Fruit fly (Drosophila melanogaster) whole organism, embryonic: ENCODE measurements around the gene CG7484.

ENCODE experiments used
- ATbp ChIP-seq: fragments of 200-800 bp; sonication (Bioruptor generic); optimal IDR thresholded peaks from 2 replicates; lab custom pipeline; 2017; ENCODE audit warnings: missing biosample characterization, mild to moderate bottlenecking, missing genetic modification characterization, missing genetic modification reagents
- Awh ChIP-seq: fragments of 200-800 bp; sonication (Bioruptor generic); IDR thresholded peaks from 2 replicates; pipeline ENCODE4, ENCODE4 v1.3.6; 2022; ENCODE audit warnings: missing biosample characterization, missing genetic modification characterization
- CG10209 ChIP-seq: fragments of 200-800 bp; sonication (Bioruptor generic); optimal IDR thresholded peaks from 3 replicates; lab custom pipeline; 2017; ENCODE audit warnings: missing biosample characterization, mild to moderate bottlenecking, missing genetic modification characterization, missing genetic modification reagents
- CG1024 ChIP-seq: fragments of 200-800 bp; sonication (Bioruptor generic); IDR thresholded peaks from 2 replicates; pipeline ENCODE4 v1.3.6; 2022; ENCODE audit warnings: missing biosample characterization, missing genetic modification characterization
- CG10654 ChIP-seq: fragments of 200-800 bp; sonication (Bioruptor generic); optimal IDR thresholded peaks from 2 replicates; lab custom pipeline; 2016; ENCODE audit warnings: missing biosample characterization, missing genetic modification characterization
- CG12236 ChIP-seq: fragments of 200-800 bp; sonication (Bioruptor generic); optimal IDR thresholded peaks from 2 replicates; lab custom pipeline; 2016; ENCODE audit warnings: missing biosample characterization, missing genetic modification characterization
- CG13296 ChIP-seq: fragments of 200-800 bp; sonication (Bioruptor generic); optimal IDR thresholded peaks from 3 replicates; lab custom pipeline; 2018; ENCODE audit warnings: missing biosample characterization, mild to moderate bottlenecking, missing genetic modification characterization
- CG1529 ChIP-seq: fragments of 200-800 bp; sonication (Bioruptor generic); optimal IDR thresholded peaks from 3 replicates; lab custom pipeline; 2018; ENCODE audit warnings: missing biosample characterization, missing genetic modification characterization
- CG15479 ChIP-seq: fragments of 200-800 bp; sonication (Bioruptor generic); optimal IDR thresholded peaks from 3 replicates; lab custom pipeline; 2019; ENCODE audit warnings: missing biosample characterization, mild to moderate bottlenecking, missing genetic modification characterization, moderate library complexity
- CG17359 ChIP-seq: fragments of 200-800 bp; sonication (Bioruptor generic); optimal IDR thresholded peaks from 3 replicates; lab custom pipeline; 2018; ENCODE audit warnings: missing biosample characterization, mild to moderate bottlenecking, missing genetic modification characterization, moderate library complexity
- CG17385 ChIP-seq: fragments of 200-800 bp; sonication (Bioruptor generic); optimal IDR thresholded peaks from 3 replicates; lab custom pipeline; 2018; ENCODE audit warnings: missing biosample characterization, mild to moderate bottlenecking, missing genetic modification characterization
- CG1792 ChIP-seq: fragments of 200-800 bp; sonication (Bioruptor generic); optimal IDR thresholded peaks from 2 replicates; lab custom pipeline; 2016; ENCODE audit warnings: missing biosample characterization, missing genetic modification characterization
- CG2202 ChIP-seq: fragments of 200-800 bp; sonication (Bioruptor generic); optimal IDR thresholded peaks from 2 replicates; lab custom pipeline; 2018; ENCODE audit warnings: missing biosample characterization, mild to moderate bottlenecking, missing genetic modification characterization
- CG30020 ChIP-seq: fragments of 200-800 bp; optimal IDR thresholded peaks from 2 replicates; lab custom pipeline; 2019; ENCODE audit warnings: missing biosample characterization, mild to moderate bottlenecking, missing genetic modification characterization, moderate library complexity
- CG31224 ChIP-seq: fragments of 200-800 bp; sonication (Bioruptor generic); IDR thresholded peaks from 2 replicates; pipeline ENCODE4 v1.3.6; 2022; ENCODE audit warnings: missing biosample characterization, missing genetic modification characterization
- CG34422 ChIP-seq: fragments of 200-800 bp; sonication (Bioruptor generic); IDR thresholded peaks from 3 replicates; pipeline ENCODE4 v1.3.6; 2022; ENCODE audit warnings: missing biosample characterization, missing genetic modification characterization
- CG3838 ChIP-seq: fragments of 200-800 bp; sonication (Bioruptor generic); optimal IDR thresholded peaks from 3 replicates; lab custom pipeline; 2016; ENCODE audit warnings: missing biosample characterization, missing genetic modification characterization
- CG3995 ChIP-seq: fragments of 200-800 bp; sonication (Bioruptor generic); optimal IDR thresholded peaks from 3 replicates; lab custom pipeline; 2016; ENCODE audit warnings: missing biosample characterization, missing genetic modification characterization
- CG4328 ChIP-seq: fragments of 200-800 bp; sonication (Bioruptor generic); optimal IDR thresholded peaks from 3 replicates; lab custom pipeline; 2017; ENCODE audit warnings: missing biosample characterization, missing genetic modification reagents, missing genetic modification characterization
- CG6654 ChIP-seq: fragments of 200-800 bp; sonication (Bioruptor generic); optimal IDR thresholded peaks from 2 replicates; lab custom pipeline; 2017; ENCODE audit warnings: missing biosample characterization, mild to moderate bottlenecking, missing genetic modification characterization
- CG6854 ChIP-seq: fragments of 200-800 bp; sonication (Bioruptor generic); optimal IDR thresholded peaks from 3 replicates; lab custom pipeline; 2017; ENCODE audit warnings: missing biosample characterization, mild to moderate bottlenecking, missing genetic modification characterization
- CG7271 ChIP-seq: fragments of 200-800 bp; sonication (Bioruptor generic); optimal IDR thresholded peaks from 2 replicates; lab custom pipeline; 2018; ENCODE audit warnings: missing biosample characterization, mild to moderate bottlenecking, missing genetic modification characterization, moderate library complexity
- CG7928 ChIP-seq: fragments of 200-800 bp; sonication (Bioruptor generic); optimal IDR thresholded peaks from 2 replicates; lab custom pipeline; 2017; ENCODE audit warnings: missing biosample characterization, mild to moderate bottlenecking, missing genetic modification characterization
- CG8089 ChIP-seq: fragments of 200-800 bp; sonication (Bioruptor generic); optimal IDR thresholded peaks from 3 replicates; lab custom pipeline; 2016; ENCODE audit warnings: missing biosample characterization, missing genetic modification characterization
- CG9727 ChIP-seq: fragments of 200-800 bp; sonication (Bioruptor generic); optimal IDR thresholded peaks from 3 replicates; lab custom pipeline; 2017; ENCODE audit warnings: missing biosample characterization, mild to moderate bottlenecking, missing genetic modification characterization
- Chrac-16 ChIP-seq: fragments of 200-800 bp; sonication (Bioruptor generic); optimal IDR thresholded peaks from 3 replicates; lab custom pipeline; 2016; ENCODE audit warnings: missing biosample characterization, missing genetic modification characterization
- CkIIα-i1 ChIP-seq: fragments of 200-800 bp; sonication (Bioruptor generic); IDR thresholded peaks from 2 replicates; pipeline ENCODE4 v1.3.6; 2022; ENCODE audit warnings: missing biosample characterization, missing genetic modification characterization
- CoRest ChIP-seq: fragments of 200-800 bp; sonication (Bioruptor generic); optimal IDR thresholded peaks from 3 replicates; lab custom pipeline; 2018; ENCODE audit warnings: missing biosample characterization, mild to moderate bottlenecking, missing genetic modification characterization, moderate library complexity
- Dbx ChIP-seq: fragments of 200-800 bp; sonication (Bioruptor generic); IDR thresholded peaks from 3 replicates; pipeline ENCODE4 v1.3.6; 2022; ENCODE audit warnings: missing biosample characterization, missing genetic modification characterization
- H2.0 ChIP-seq: fragments of 200-800 bp; sonication (Bioruptor generic); IDR thresholded peaks from 2 replicates; pipeline ENCODE4 v1.3.6; 2022; ENCODE audit warnings: missing biosample characterization, missing genetic modification characterization
- HLH4C ChIP-seq: fragments of 200-800 bp; sonication (Bioruptor generic); IDR thresholded peaks from 3 replicates; pipeline ENCODE4 v1.3.6; 2022; ENCODE audit warnings: missing biosample characterization, missing genetic modification characterization; ENCODE audit not compliant: partially characterized antibody
- Mes4 ChIP-seq: fragments of 200-800 bp; sonication (Bioruptor generic); optimal IDR thresholded peaks from 2 replicates; lab custom pipeline; 2016; ENCODE audit warnings: missing biosample characterization, missing genetic modification characterization
- NfI ChIP-seq: fragments of 200-800 bp; sonication (Bioruptor generic); optimal IDR thresholded peaks from 3 replicates; lab custom pipeline; 2018; ENCODE audit warnings: missing biosample characterization, mild to moderate bottlenecking, missing genetic modification characterization, moderate library complexity
- Ravus ChIP-seq: fragments of 200-800 bp; sonication (Bioruptor generic); IDR thresholded peaks from 2 replicates; pipeline ENCODE4 v1.3.6; 2022; ENCODE audit warnings: missing biosample characterization, missing genetic modification characterization
- TFAM ChIP-seq: fragments of 200-800 bp; sonication (Bioruptor generic); optimal IDR thresholded peaks from 2 replicates; lab custom pipeline; 2017; ENCODE audit warnings: missing biosample characterization, missing genetic modification characterization, inconsistent platforms
- abd-A ChIP-seq: fragments of 200-800 bp; sonication (Bioruptor generic); optimal IDR thresholded peaks from 3 replicates; lab custom pipeline; 2019; ENCODE audit warnings: missing biosample characterization, mild to moderate bottlenecking, missing genetic modification characterization, moderate library complexity
- crol ChIP-seq: fragments of 200-800 bp; sonication (Bioruptor generic); IDR thresholded peaks from 2 replicates; pipeline ENCODE4 v1.3.6; 2022; ENCODE audit warnings: missing biosample characterization, missing genetic modification characterization
- dan ChIP-seq: fragments of 200-800 bp; sonication (Bioruptor generic); IDR thresholded peaks from 2 replicates; pipeline ENCODE4 v1.3.6; 2022; ENCODE audit warnings: missing biosample characterization, missing genetic modification characterization
- disco-r ChIP-seq: fragments of 200-800 bp; sonication (Bioruptor generic); optimal IDR thresholded peaks from 2 replicates; lab custom pipeline; 2016; ENCODE audit warnings: missing biosample characterization, missing genetic modification characterization
- fd64A ChIP-seq: fragments of 200-800 bp; sonication (Bioruptor generic); optimal IDR thresholded peaks from 3 replicates; lab custom pipeline; 2018; ENCODE audit warnings: missing biosample characterization, mild to moderate bottlenecking, missing genetic modification characterization
- hb ChIP-seq: fragments of 200-800 bp; sonication (Bioruptor generic); IDR thresholded peaks from 3 replicates; pipeline ENCODE4 v1.3.6; 2022; ENCODE audit warnings: missing biosample characterization, missing genetic modification characterization; ENCODE audit not compliant: partially characterized antibody
- her ChIP-seq: fragments of 200-800 bp; sonication (Bioruptor generic); optimal IDR thresholded peaks from 2 replicates; lab custom pipeline; 2016; ENCODE audit warnings: missing biosample characterization, missing genetic modification characterization
- kay ChIP-seq: fragments of 200-800 bp; sonication (Bioruptor generic); optimal IDR thresholded peaks from 2 replicates; lab custom pipeline; 2016; ENCODE audit warnings: missing biosample characterization, missing genetic modification characterization
- pfk ChIP-seq: fragments of 200-800 bp; sonication (Bioruptor generic); optimal IDR thresholded peaks from 2 replicates; lab custom pipeline; 2018; ENCODE audit warnings: missing biosample characterization, mild to moderate bottlenecking, missing genetic modification characterization, moderate library complexity
- pum ChIP-seq: fragments of 200-800 bp; sonication (Bioruptor generic); optimal IDR thresholded peaks from 2 replicates; lab custom pipeline; 2016; ENCODE audit warnings: missing biosample characterization, missing genetic modification characterization
- trem ChIP-seq: fragments of 200-800 bp; optimal IDR thresholded peaks from 3 replicates; lab custom pipeline; 2019; ENCODE audit warnings: missing biosample characterization, mild to moderate bottlenecking, missing genetic modification characterization, moderate library complexity
- tup ChIP-seq: fragments of 200-800 bp; sonication (Bioruptor generic); optimal IDR thresholded peaks from 2 replicates; lab custom pipeline; 2016; ENCODE audit warnings: missing biosample characterization, mild to moderate bottlenecking, missing genetic modification characterization, moderate library complexity
- wdn ChIP-seq: fragments of 200-800 bp; sonication (Bioruptor generic); IDR thresholded peaks from 2 replicates; pipeline ENCODE4 v1.3.6; 2022; ENCODE audit warnings: missing biosample characterization, missing genetic modification characterization
- z ChIP-seq: fragments of 200-800 bp; sonication (Bioruptor generic); IDR thresholded peaks from 3 replicates; pipeline ENCODE4 v1.3.6; 2022; ENCODE audit warnings: missing biosample characterization, missing genetic modification characterization

CG7484 gene

DNA sequence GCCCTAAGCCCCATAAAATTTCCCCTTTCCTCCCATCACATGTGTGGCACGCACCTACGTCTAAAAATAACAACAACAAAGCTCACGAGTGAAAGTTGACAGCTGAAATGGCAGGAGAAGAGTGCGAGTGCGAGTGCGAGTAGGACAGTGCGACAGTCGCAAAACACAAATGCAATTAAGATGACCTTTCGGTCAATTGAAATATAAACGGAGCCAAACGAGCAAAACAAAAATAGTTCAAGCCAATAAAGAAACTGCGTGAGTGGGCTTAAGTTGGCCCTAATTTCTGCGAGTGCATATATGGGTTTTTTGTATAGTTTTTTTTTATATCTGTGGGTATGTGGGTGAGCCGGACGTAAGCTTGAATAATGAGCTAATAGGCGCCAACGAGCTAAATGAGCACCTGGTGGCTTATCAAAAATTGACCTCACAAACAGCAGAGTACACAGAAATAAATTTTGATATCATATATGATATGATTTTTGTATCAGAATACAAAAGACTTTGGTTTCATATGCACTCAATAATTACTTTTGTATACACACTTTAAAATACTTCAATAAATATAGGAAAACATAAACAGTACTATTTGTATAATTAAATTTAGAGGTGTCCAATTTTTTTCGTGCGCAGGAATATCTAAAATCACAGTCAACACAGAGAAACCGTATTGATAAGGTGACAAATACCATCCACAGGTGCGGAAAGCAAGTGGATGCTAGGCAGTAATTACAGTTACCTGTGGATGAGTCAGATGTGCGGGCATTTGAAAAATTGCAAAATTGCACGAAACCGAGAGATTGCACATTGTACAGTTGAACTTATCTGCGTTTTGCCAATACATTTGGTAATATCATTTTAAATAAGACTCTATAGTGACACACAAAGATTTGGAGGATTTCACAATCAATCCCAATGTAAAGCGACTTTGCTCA is 2.4 kb upstream of the CG7484 start (continued):
- TF ChIP-seq dan (GFP tag; lab: Robert Waterston, UW) (no peak), CG7928 (GFP tag; lab: Kevin White, UChicago) (no peak), abd-A (tag; lab: Kevin White, UChicago) (peak; percentile 56), CG6654 (GFP tag; lab: Kevin White, UChicago) (no peak), H2.0 (GFP tag; lab: Robert Waterston, UW) (0 out of 2 replicates have a peak, but pooled peaks have one; percentile 23), TFAM (GFP tag; lab: Kevin White, UChicago) (no peak), CG10654 (GFP tag; lab: Kevin White, UChicago) (no peak), CG17359 (tag; lab: Kevin White, UChicago) (peak; percentile 44), Dbx (GFP tag; lab: Robert Waterston, UW) (no peak), CG17385 (GFP tag; lab: Kevin White, UChicago) (no peak), wdn (GFP tag; lab: Robert Waterston, UW) (no peak), trem (tag; lab: Kevin White, UChicago) (no peak), CG3995 (GFP tag; lab: Kevin White, UChicago) (peak; percentile 41), disco-r (GFP tag; lab: Kevin White, UChicago) (no peak), CG4328 (GFP tag; lab: Kevin White, UChicago) (no peak), CG8089 (GFP tag; lab: Kevin White, UChicago) (no peak), Ravus (GFP tag; lab: Robert Waterston, UW) (no peak), pfk (GFP tag; lab: Kevin White, UChicago) (no peak), NfI (GFP tag; lab: Kevin White, UChicago) (no peak), CG34422 (no peak), fd64A (no peak), CG31224 (GFP tag; lab: Robert Waterston, UW) (no peak; the same call in 1 of the 2 replicates), kay (no peak), ATbp (GFP tag; lab: Kevin White, UChicago) (peak; percentile 22), CG7271 (tag; lab: Kevin White, UChicago) (no peak), CG12236 (no peak), CG13296 (peak; percentile 33), tup (GFP tag; lab: Kevin White, UChicago) (no peak), CkIIα-i1 (GFP tag; lab: Robert Waterston, UW) (no peak), Mes4 (GFP tag; lab: Kevin White, UChicago) (no peak), z (GFP tag; lab: Robert Waterston, UW) (0 out of 3 replicates have a peak, but pooled peaks have one; percentile 40), pum (no peak), CG6854 (no peak), CG1024 (GFP tag; lab: Robert Waterston, UW) (no peak), CG10209 (peak; percentile 15), CG1529 (GFP tag; lab: Kevin White, UChicago) (peak; percentile 12), CG15479 (GFP tag; lab: Kevin White, UChicago) (peak; percentile 31), CoRest (tag; lab: Kevin White, UChicago) (no peak), crol (GFP tag; lab: Robert Waterston, UW) (0 out of 2 replicates have a peak, but pooled peaks have one; percentile 22), Awh (GFP tag; lab: Robert Waterston, UW) (peak; percentile 44; the same call in 1 of the 2 replicates), CG2202 (tag; lab: Kevin White, UChicago) (no peak), Chrac-16 (GFP tag; lab: Kevin White, UChicago) (no peak), HLH4C (no peak), hb (no peak), her (no peak), CG3838 (GFP tag; lab: Kevin White, UChicago) (no peak), CG30020 (tag; lab: Kevin White, UChicago) (no peak), CG1792 (GFP tag; lab: Kevin White, UChicago) (no peak), CG9727 (GFP tag; lab: Kevin White, UChicago) (no peak)
